Worm (Caenorhabditis elegans): ENCODE measurements around the gene ctps-1.

ctps-1 gene

DNA sequence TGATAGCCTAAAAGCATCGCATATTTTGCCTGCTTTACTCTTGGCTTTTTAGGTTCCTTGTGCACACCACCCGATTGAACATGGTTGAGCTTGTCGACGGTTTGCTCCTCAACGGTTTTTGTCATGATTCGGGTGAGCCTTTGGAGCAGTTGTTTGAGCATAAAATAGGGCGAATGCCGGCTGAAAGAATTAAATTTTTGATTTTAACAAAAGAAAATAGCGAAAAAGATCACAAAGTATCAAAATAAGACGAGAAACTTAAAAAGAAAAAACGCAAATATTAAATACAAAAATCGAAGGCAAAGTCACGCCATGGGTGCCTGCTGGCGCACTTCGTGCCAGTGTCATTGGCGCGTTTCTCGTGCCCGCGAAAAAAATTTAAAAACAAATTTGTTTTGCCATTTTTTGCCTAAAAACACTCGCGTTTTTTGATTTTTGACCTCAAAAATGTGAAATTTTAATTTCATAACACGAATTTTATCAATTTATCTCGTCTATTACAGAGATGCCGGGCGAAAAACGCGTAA is at the start of gene ctps-1, which contains the start of gene pus-1 (continued):
- TF ChIP-seq mes-2 (tag; optimal IDR thresholded peaks at IDR 0.05; ENCODE audit: poor library complexity, severe bottlenecking) (peak; percentile 79), dve-1 (tag; optimal IDR thresholded peaks at IDR 0.05; ENCODE audit: insufficient read depth) (peak; percentile 70)

DNA sequence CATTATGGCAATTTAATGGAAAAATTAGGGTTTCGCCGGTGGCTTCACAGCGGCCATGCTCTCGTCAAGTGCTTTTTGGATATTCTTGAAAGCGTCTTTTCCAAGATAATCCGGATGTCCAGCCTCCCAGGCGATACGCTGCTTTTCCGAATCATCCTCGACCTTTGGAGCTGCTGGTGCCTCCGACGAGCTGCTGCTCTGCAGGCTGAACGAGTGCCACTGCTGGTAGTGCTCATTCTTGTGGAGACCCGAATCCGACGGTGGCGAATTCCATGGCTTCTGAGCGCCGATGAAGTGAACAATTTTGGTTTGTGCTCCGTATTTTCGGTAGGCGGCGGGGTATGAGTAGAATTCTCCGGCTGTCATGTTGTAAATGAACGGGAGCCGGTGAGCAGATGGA is 49.5 kb upstream of the ctps-1 start:
- TF ChIP-seq ceh-62 (tag; optimal IDR thresholded peaks at IDR 0.05) (no peak), vab-7 (GFP tag; IDR thresholded peaks at IDR 0.05) (no peak), aha-1 (tag) (peak; percentile 85), pqm-1 (tag; optimal IDR thresholded peaks at IDR 0.05) (no peak), ceh-28 (tag; optimal IDR thresholded peaks at IDR 0.05) (no peak), set-16 (GFP tag; IDR thresholded peaks at IDR 0.05) (peak; percentile 75), Y48G9A.11 (GFP tag; IDR thresholded peaks at IDR 0.05) (no peak)

DNA sequence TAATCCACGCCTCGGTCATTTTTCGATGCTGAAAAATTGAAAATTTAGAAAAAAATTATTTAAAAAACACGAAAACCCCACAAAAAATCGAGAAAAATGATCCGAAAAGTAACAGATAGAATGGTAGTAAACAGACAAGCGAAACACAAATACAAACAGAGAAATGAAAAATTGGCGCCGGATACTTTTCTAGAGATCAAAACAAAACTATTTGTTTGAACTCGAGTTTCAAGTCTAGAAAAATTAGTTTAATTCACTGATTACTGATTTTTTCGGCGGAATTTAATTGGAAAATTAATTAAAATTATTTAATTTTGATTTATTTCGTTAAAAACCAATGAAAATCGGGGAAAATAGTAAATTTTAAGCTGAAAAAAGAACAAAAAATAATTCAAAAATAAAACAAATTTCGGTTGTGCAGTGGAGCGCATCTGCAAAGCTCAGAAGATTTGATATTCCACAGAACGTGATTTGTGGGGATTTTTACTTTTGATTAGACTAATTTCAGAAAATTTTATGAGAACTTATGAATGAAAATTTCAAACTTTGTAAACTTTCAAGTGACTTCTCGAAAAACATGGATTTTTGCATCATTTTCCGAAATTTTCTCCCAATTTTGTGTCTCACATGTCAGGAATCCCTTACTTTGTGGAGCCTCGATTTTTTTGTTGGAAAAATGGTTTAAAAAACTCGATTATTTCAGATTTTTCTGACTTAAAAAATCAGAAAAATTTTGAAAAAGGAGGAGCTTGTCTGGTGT is 48.3 kb upstream of the ctps-1 start, which contains the start of gene gyg-2:
Gene gyg-2, minus strand, starts transcription at position 28 of the 760 bp plus-strand sequence.
- TF ChIP-seq aha-1 (tag) (peak; percentile 9), hlh-11 (tag; optimal IDR thresholded peaks at IDR 0.05) (no peak), lin-38 (GFP tag; IDR thresholded peaks at IDR 0.05) (peak; percentile 84)

ce11 chrV:16747031-16747672 is 47.5 kb upstream of the ctps-1 start, which contains the start of gene dkf-2:
Gene dkf-2, plus strand, starts transcription at chrV:16747622.
- TF ChIP-seq sdz-12 (GFP tag; optimal IDR thresholded peaks at IDR 0.05) = no peak
- peak; percentile 46 for TF ChIP-seq F49E8.2 (tag; optimal IDR thresholded peaks at IDR 0.05; ENCODE audit: borderline replicate concordance)
- TF ChIP-seq zfp-3 (GFP tag; conservative IDR thresholded peaks at IDR 0.05) = no peak
- TF ChIP-seq hif-1 (tag; optimal IDR thresholded peaks at IDR 0.05) = no peak
- no peak for TF ChIP-seq snpc-4 (tag; optimal IDR thresholded peaks at IDR 0.05)
- no peak; the same call in 1 of the 2 replicates for TF ChIP-seq dmd-6 (GFP tag; IDR thresholded peaks at IDR 0.05)
- peak; percentile 20 for TF ChIP-seq aha-1 (tag)
- TF ChIP-seq nhr-48 (tag; optimal IDR thresholded peaks at IDR 0.05) = no peak
- TF ChIP-seq aly-2 (tag; optimal IDR thresholded peaks at IDR 0.05) = no peak
- TF ChIP-seq nhr-25 (tag; optimal IDR thresholded peaks at IDR 0.05; ENCODE audit: borderline replicate concordance, insufficient read depth) = no peak
- no peak for TF ChIP-seq pha-4 (GFP tag; IDR thresholded peaks at IDR 0.05)
- no peak for TF ChIP-seq pha-4 (tag; optimal IDR thresholded peaks at IDR 0.05)
- no peak for TF ChIP-seq nhr-77 (tag; optimal IDR thresholded peaks at IDR 0.05)
- TF ChIP-seq nhr-6 (tag; optimal IDR thresholded peaks at IDR 0.05) = no peak
- no peak for TF ChIP-seq lin-13 (GFP tag; optimal IDR thresholded peaks at IDR 0.05)
- no peak for TF ChIP-seq ztf-11 (tag; optimal IDR thresholded peaks at IDR 0.05)
- TF ChIP-seq rbr-2 (tag; optimal IDR thresholded peaks at IDR 0.05) = no peak
- TF ChIP-seq egl-27 (tag; optimal IDR thresholded peaks at IDR 0.05) = no peak
- no peak for TF ChIP-seq ceh-44 (GFP tag; IDR thresholded peaks at IDR 0.05)
- TF ChIP-seq Y75B8A.6 (GFP tag; IDR thresholded peaks at IDR 0.05) = no peak
- peak in 1 of 2 experiments; percentile 64 for TF ChIP-seq unc-62 (GFP tag; optimal IDR thresholded peaks at IDR 0.05 in 1 of 2)
- no peak for TF ChIP-seq unc-62 (tag; optimal IDR thresholded peaks at IDR 0.05)
- no peak for TF ChIP-seq nhr-102 (tag; optimal IDR thresholded peaks at IDR 0.05)

Measured in whole organism, L4 larva.